Worm (Caenorhabditis elegans) whole organism, L4 larva: ENCODE data around the gene cmk-1.

Experiments used
- D1046.2 ChIP-seq: fragments of 200-800 bp; sonication (Bioruptor generic); IDR thresholded peaks from 2 replicates; pipeline ENCODE4 v1.3.6; 2022; ENCODE audit warnings: missing genetic modification characterization, missing compliant biosample characterization
- T26A8.4 ChIP-seq: fragments of 200-800 bp; sonication (Bioruptor generic); IDR thresholded peaks from 2 replicates; pipeline ENCODE4 v1.3.6; 2022; ENCODE audit warnings: missing genetic modification characterization, missing compliant biosample characterization
- Y48G9A.11 ChIP-seq: fragments of 200-800 bp; sonication (Bioruptor generic); IDR thresholded peaks from 2 replicates; pipeline ENCODE4 v1.3.6; 2022; ENCODE audit warnings: missing genetic modification reagents, missing genetic modification characterization, missing compliant biosample characterization
- aha-1 ChIP-seq: fragments of 150-350 bp; peaks from one replicate; lab custom pipeline; 2014; ENCODE audit warnings: missing biosample characterization, missing genetic modification characterization
- ama-1 ChIP-seq: fragments of 150-350 bp; optimal IDR thresholded peaks from 2 replicates; lab custom pipeline; 2014; ENCODE audit warnings: inconsistent platforms, mixed read lengths
- ceh-32 ChIP-seq: sonication (generic microtip); optimal IDR thresholded peaks from 2 replicates; lab custom pipeline; 2016; ENCODE audit warnings: mild to moderate bottlenecking, missing genetic modification characterization, missing compliant biosample characterization; ENCODE audit not compliant: poor library complexity
- daf-12 ChIP-seq: fragments of 150-350 bp; optimal IDR thresholded peaks from 2 replicates; lab custom pipeline; 2014; ENCODE audit warnings: missing biosample characterization, missing genetic modification reagents, missing genetic modification characterization
- daf-19 ChIP-seq: fragments of 200-800 bp; sonication (Bioruptor generic); conservative IDR thresholded peaks from 2 replicates; pipeline ENCODE4 v1.3.6; 2022; ENCODE audit warnings: missing genetic modification characterization, missing compliant biosample characterization
- dmd-6 ChIP-seq: fragments of 200-800 bp; sonication (Bioruptor generic); IDR thresholded peaks from 2 replicates; pipeline ENCODE4 v1.3.6; 2022; ENCODE audit warnings: missing genetic modification reagents, missing genetic modification characterization, missing compliant biosample characterization
- egl-27 ChIP-seq: sonication (generic microtip); optimal IDR thresholded peaks from 3 replicates; lab custom pipeline; 2017; ENCODE audit warnings: missing biosample characterization, missing genetic modification reagents, missing genetic modification characterization
- fkh-10 ChIP-seq: fragments of 150-350 bp; optimal IDR thresholded peaks from 2 replicates; lab custom pipeline; 2014; ENCODE audit warnings: missing biosample characterization, missing genetic modification reagents, missing genetic modification characterization
- fos-1 ChIP-seq: fragments of 150-350 bp; optimal IDR thresholded peaks from 2 replicates; lab custom pipeline; 2014; ENCODE audit warnings: missing biosample characterization, missing genetic modification characterization
- hif-1 ChIP-seq, 2 experiments: sonication (generic microtip); optimal IDR thresholded peaks; 2 replicates each; lab custom pipeline; 2016 to 2017; ENCODE audit warnings: missing compliant biosample characterization in 2 of 2, missing genetic modification characterization in 2 of 2, missing genetic modification reagents in 2 of 2, missing genotype in 2 of 2, mild to moderate bottlenecking in 1 of 2
- hmg-1.1 ChIP-seq: fragments of 200-800 bp; sonication (Bioruptor generic); IDR thresholded peaks from 2 replicates; pipeline ENCODE4 v1.3.6; 2022; ENCODE audit warnings: missing genetic modification reagents, missing genetic modification characterization, missing compliant biosample characterization
- lin-38 ChIP-seq: fragments of 200-800 bp; sonication (Bioruptor generic); IDR thresholded peaks from 2 replicates; pipeline ENCODE4 v1.3.6; 2022; ENCODE audit warnings: missing genetic modification reagents, missing genetic modification characterization, missing compliant biosample characterization
- lir-3 ChIP-seq: sonication (generic microtip); optimal IDR thresholded peaks from 2 replicates; lab custom pipeline; 2016; ENCODE audit warnings: mild to moderate bottlenecking, missing genetic modification characterization, missing compliant biosample characterization
- mep-1 ChIP-seq: fragments of 150-350 bp; sonication (generic microtip); optimal IDR thresholded peaks from 3 replicates; lab custom pipeline; 2014; ENCODE audit warnings: missing biosample characterization, missing genetic modification characterization
- mxl-2 ChIP-seq: fragments of 200-800 bp; sonication (Bioruptor generic); conservative IDR thresholded peaks from 2 replicates; pipeline ENCODE4 v1.3.6; 2022; ENCODE audit warnings: missing genetic modification reagents, missing genetic modification characterization, missing compliant biosample characterization
- nhr-25 ChIP-seq: sonication (generic microtip); optimal IDR thresholded peaks from 2 replicates; lab custom pipeline; 2017; ENCODE audit warnings: missing genetic modification characterization, mild to moderate bottlenecking, missing compliant biosample characterization, antibody characterized with exemption, moderate library complexity, borderline replicate concordance; ENCODE audit not compliant: insufficient read depth
- nhr-28 ChIP-seq: fragments of 150-350 bp; optimal IDR thresholded peaks from 2 replicates; lab custom pipeline; 2014; ENCODE audit warnings: missing biosample characterization, missing genetic modification characterization
- nhr-6 ChIP-seq: fragments of 150-350 bp; optimal IDR thresholded peaks from 2 replicates; lab custom pipeline; 2014; ENCODE audit warnings: missing biosample characterization, missing genetic modification characterization
- pha-4 ChIP-seq, 2 experiments: fragments of 150-350 bp in 1 of 2; fragments of 200-800 bp in 1 of 2; sonication (Bioruptor generic) in 1 of 2; IDR thresholded peaks in 1 of 2; optimal IDR thresholded peaks in 1 of 2; 2 replicates each; pipeline versions ENCODE4 v1.3.6 to Lab custom; 2014 to 2022; ENCODE audit warnings: missing genetic modification characterization in 2 of 2, missing genetic modification reagents in 2 of 2, missing biosample characterization in 1 of 2, missing compliant biosample characterization in 1 of 2
- tag-97 ChIP-seq: fragments of 200-800 bp; sonication (Bioruptor generic); IDR thresholded peaks from 2 replicates; pipeline ENCODE4 v1.3.6; 2022; ENCODE audit warnings: missing genetic modification characterization, missing compliant biosample characterization
- unc-62 ChIP-seq, 3 experiments: fragments of 150-350 bp in 1 of 3; sonication (generic microtip); optimal IDR thresholded peaks in 2 of 3; peaks in 1 of 3; 1 replicate in 1 of 3; 2 replicates in 2 of 3; lab custom pipeline; 2014 to 2017; ENCODE audit warnings: missing biosample characterization in 3 of 3, missing genetic modification characterization in 3 of 3, missing genetic modification reagents in 3 of 3, missing genotype in 1 of 3
- vab-7 ChIP-seq: fragments of 200-800 bp; sonication (Bioruptor generic); IDR thresholded peaks from 2 replicates; pipeline ENCODE4 v1.3.6; 2022; ENCODE audit warnings: missing genetic modification reagents, missing genetic modification characterization, missing compliant biosample characterization
- zfp-2 ChIP-seq: sonication (generic microtip); optimal IDR thresholded peaks from 2 replicates; lab custom pipeline; 2016; ENCODE audit warnings: mild to moderate bottlenecking, missing genetic modification characterization, missing compliant biosample characterization

cmk-1 gene

ce11 chrIV:1867915-1868619 lies 43.8 kb downstream of the cmk-1 start:
- peak; percentile 0 for TF ChIP-seq ama-1 (lab: Kevin White, UChicago)
- peak in 1 of 2 experiments; percentile 78 for TF ChIP-seq unc-62 (GFP tag; optimal IDR thresholded peaks at IDR 0.05 in 1 of 2; lab: Kevin White, UChicago)
- no peak for TF ChIP-seq unc-62 (tag; optimal IDR thresholded peaks at IDR 0.05; lab: Kevin White, UChicago)
- peak; percentile 25 for TF ChIP-seq nhr-28 (tag; lab: Kevin White, UChicago)
- no peak for TF ChIP-seq fkh-10 (GFP tag; lab: Kevin White, UChicago)
- TF ChIP-seq aha-1 (tag; lab: Kevin White, UChicago), result peak; percentile 48
- no peak for TF ChIP-seq tag-97 (GFP tag; lab: Robert Waterston, UW)

- TF ChIP-seq tag-97 (GFP tag; lab: Robert Waterston, UW) (no peak), daf-19 (GFP tag; lab: Robert Waterston, UW) (no peak), aha-1 (tag; lab: Kevin White, UChicago) (peak; percentile 43), nhr-25 (tag; lab: Kevin White, UChicago) (peak; percentile 36), mep-1 (tag; lab: Kevin White, UChicago) (peak; percentile 16), D1046.2 (GFP tag; lab: Robert Waterston, UW) (no peak), fos-1 (tag; lab: Kevin White, UChicago) (no peak)
Observed at ce11 chrIV:1868981-1869380, 44.7 kb downstream of the cmk-1 start.

- TF ChIP-seq nhr-6 (tag; lab: Kevin White, UChicago), result no peak
- peak in 1 of 2 experiments; percentile 17 for TF ChIP-seq hif-1 (tag; optimal IDR thresholded peaks at IDR 0.05; lab: Kevin White, UChicago)
- peak; percentile 36; the same call in 1 of the 2 replicates for TF ChIP-seq dmd-6
- peak; percentile 86 for TF ChIP-seq mxl-2
- no peak for TF ChIP-seq egl-27 (tag; lab: Kevin White, UChicago)
- TF ChIP-seq hmg-1.1 (GFP tag; lab: Robert Waterston, UW), result no peak
- TF ChIP-seq unc-62 (GFP tag; optimal IDR thresholded peaks at IDR 0.05 in 1 of 2; lab: Kevin White, UChicago), result peak in 1 of 2 experiments; percentile 74
- no peak for TF ChIP-seq unc-62 (tag; optimal IDR thresholded peaks at IDR 0.05; lab: Kevin White, UChicago)
- TF ChIP-seq daf-19 (GFP tag; lab: Robert Waterston, UW), result no peak
- TF ChIP-seq lir-3, result no peak
- TF ChIP-seq zfp-2 (tag; lab: Kevin White, UChicago), result no peak
- no peak for TF ChIP-seq daf-12 (tag; lab: Kevin White, UChicago)
- peak; percentile 94 for TF ChIP-seq aha-1 (tag; lab: Kevin White, UChicago)
Observed at ce11 chrIV:1872052-1872451, 47.8 kb downstream of the cmk-1 start.

DNA sequence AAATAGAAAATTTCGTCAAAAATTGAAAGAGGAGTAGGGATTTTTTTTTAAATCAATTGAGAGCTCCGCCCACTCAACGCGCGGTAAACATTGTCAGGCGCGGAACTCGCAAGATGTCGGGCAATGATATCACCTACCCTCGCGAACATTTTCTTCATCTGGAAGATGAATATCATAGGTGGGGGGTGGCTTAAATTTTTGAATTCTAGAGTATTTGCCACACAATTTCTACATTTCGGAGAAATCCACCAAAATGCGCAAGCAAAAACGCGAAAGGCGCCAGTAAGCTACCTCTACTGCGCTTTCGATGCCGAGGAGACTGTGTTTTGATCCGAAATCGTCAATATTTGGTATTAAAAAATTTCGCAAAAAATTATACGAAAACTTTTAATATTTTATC lies 54.2 kb downstream of the cmk-1 start:
- TF ChIP-seq Y48G9A.11 (GFP tag; lab: Robert Waterston, UW), result peak; percentile 17; the same call in 1 of the 2 replicates
- TF ChIP-seq hmg-1.1 (GFP tag; lab: Robert Waterston, UW), result no peak
- 0 out of 2 replicates have a peak, but pooled peaks have one; percentile 33 for TF ChIP-seq vab-7 (GFP tag; lab: Robert Waterston, UW)
- peak; percentile 17; the same call in 1 of the 2 replicates for TF ChIP-seq pha-4 (GFP tag; IDR thresholded peaks at IDR 0.05; lab: Robert Waterston, UW)
- TF ChIP-seq pha-4 (tag; optimal IDR thresholded peaks at IDR 0.05; lab: Kevin White, UChicago), result no peak
- TF ChIP-seq lin-38 (GFP tag; lab: Robert Waterston, UW), result peak; percentile 47
- TF ChIP-seq ceh-32 (tag; lab: Kevin White, UChicago), result no peak
- TF ChIP-seq T26A8.4, result 0 out of 2 replicates have a peak, but pooled peaks have one; percentile 25
